Fruit fly (Drosophila melanogaster): ENCODE measurements around the gene Rpn13R.

The Rpn13R gene

dm6 chrX:5086724-5087660, 44.7 kb upstream of the Rpn13R start (continued):
- TF ChIP-seq CG8944 (GFP tag; optimal IDR thresholded peaks at IDR 0.05) (peak; percentile 6), CG10147 (GFP tag; optimal IDR thresholded peaks at IDR 0.05) (peak; percentile 51), CG6813 (GFP tag; optimal IDR thresholded peaks at IDR 0.05) (peak; percentile 11), CG3847 (GFP tag; IDR thresholded peaks at IDR 0.05) (peak; percentile 35; the same call in 1 of the 2 replicates), mld (GFP tag; IDR thresholded peaks at IDR 0.05; ENCODE audit: partially characterized antibody) (no peak), CG13624 (GFP tag; optimal IDR thresholded peaks at IDR 0.05) (peak; percentile 47), PHDP (tag; optimal IDR thresholded peaks at IDR 0.05) (peak; percentile 62), Max (GFP tag; optimal IDR thresholded peaks at IDR 0.05) (peak; percentile 1), CG11247 (GFP tag; IDR thresholded peaks at IDR 0.05) (no peak), CG18599 (GFP tag; optimal IDR thresholded peaks at IDR 0.05) (peak; percentile 45), z (GFP tag; IDR thresholded peaks at IDR 0.05) (no peak), Pdp1 (GFP tag; optimal IDR thresholded peaks at IDR 0.05) (peak; percentile 55 to 59), crol (GFP tag; IDR thresholded peaks at IDR 0.05) (peak; percentile 85), psq (GFP tag; optimal IDR thresholded peaks at IDR 0.05) (peak; percentile 11), Dbx (GFP tag; IDR thresholded peaks at IDR 0.05) (peak; percentile 38; the same call in 1 of the 3 replicates), CG18476 (GFP tag; optimal IDR thresholded peaks at IDR 0.05) (peak; percentile 11), Doc2 (GFP tag; IDR thresholded peaks at IDR 0.05) (no peak), CG31388 (GFP tag; optimal IDR thresholded peaks at IDR 0.05) (peak; percentile 5), CG2712 (tag; optimal IDR thresholded peaks at IDR 0.05) (peak; percentile 62), shn (GFP tag; optimal IDR thresholded peaks at IDR 0.05) (peak; percentile 54), CG12391 (tag; optimal IDR thresholded peaks at IDR 0.05) (peak; percentile 63), sim (GFP tag; IDR thresholded peaks at IDR 0.05) (no peak), Hr3 (GFP tag; optimal IDR thresholded peaks at IDR 0.05) (peak; percentile 42), Bdp1 (GFP tag; optimal IDR thresholded peaks at IDR 0.05) (no peak), Side (GFP tag; optimal IDR thresholded peaks at IDR 0.05) (peak; percentile 2), CG17359 (tag; optimal IDR thresholded peaks at IDR 0.05) (peak; percentile 45), Xrp1 (GFP tag; IDR thresholded peaks at IDR 0.05) (peak; percentile 46; the same call in 1 of the 2 replicates), CG30431 (GFP tag; optimal IDR thresholded peaks at IDR 0.05) (peak; percentile 10), fu2 (GFP tag; optimal IDR thresholded peaks at IDR 0.05) (peak; percentile 49), CG7987 (GFP tag; optimal IDR thresholded peaks at IDR 0.05) (no peak), slbo (GFP tag; IDR thresholded peaks at IDR 0.05) (peak; percentile 49), CG2129 (GFP tag; IDR thresholded peaks at IDR 0.05; ENCODE audit: partially characterized antibody) (no peak), fd102C (GFP tag; optimal IDR thresholded peaks at IDR 0.05) (no peak), ind (GFP tag; optimal IDR thresholded peaks at IDR 0.05) (peak; percentile 53), klu (GFP tag; IDR thresholded peaks at IDR 0.05) (0 out of 2 replicates have a peak, but pooled peaks have one; percentile 15), Ada2b (GFP tag; IDR thresholded peaks at IDR 0.05) (peak; percentile 15; the same call in 1 of the 2 replicates), Atf6 (GFP tag; IDR thresholded peaks at IDR 0.05) (peak; percentile 68), NfI (GFP tag; optimal IDR thresholded peaks at IDR 0.05) (peak; percentile 41), sna (GFP tag; IDR thresholded peaks at IDR 0.05; ENCODE audit: partially characterized antibody) (no peak; the same call in none of the 2 replicates), CG12155 (GFP tag; optimal IDR thresholded peaks at IDR 0.05) (peak; percentile 43), MTF-1 (GFP tag; optimal IDR thresholded peaks at IDR 0.05; ENCODE audit: borderline replicate concordance) (no peak), CG6683 (GFP tag; optimal IDR thresholded peaks at IDR 0.05) (peak; percentile 18), crc (GFP tag; optimal IDR thresholded peaks at IDR 0.05) (peak; percentile 47), CoRest (tag; optimal IDR thresholded peaks at IDR 0.05) (peak; percentile 77), Gsc (GFP tag; IDR thresholded peaks at IDR 0.05) (no peak), chinmo (GFP tag; IDR thresholded peaks at IDR 0.05; ENCODE audit: partially characterized antibody) (peak; percentile 63; the same call in 1 of the 4 replicates), unpg (GFP tag; optimal IDR thresholded peaks at IDR 0.05) (peak; percentile 65)
